Worm (Caenorhabditis elegans): ENCODE results near the gene rsf-1.

ce11 chrII:11336640-11337241 is 30.5 kb downstream of the rsf-1 start:
- no peak for TF ChIP-seq nhr-28 (tag; optimal IDR thresholded peaks at IDR 0.05)
- no peak for TF ChIP-seq aly-2 (tag; optimal IDR thresholded peaks at IDR 0.05)
- no peak for TF ChIP-seq jun-1 (tag; optimal IDR thresholded peaks at IDR 0.05)
- no peak for TF ChIP-seq lsy-2 (tag; optimal IDR thresholded peaks at IDR 0.05)
- TF ChIP-seq ces-1 (GFP tag; optimal IDR thresholded peaks at IDR 0.05): no peak
- TF ChIP-seq mdl-1 (tag; optimal IDR thresholded peaks at IDR 0.05): no peak
- no peak for TF ChIP-seq nhr-11 (tag; optimal IDR thresholded peaks at IDR 0.05)
- TF ChIP-seq fkh-8 (tag; optimal IDR thresholded peaks at IDR 0.05): no peak
- TF ChIP-seq lir-3 (tag; optimal IDR thresholded peaks at IDR 0.05; ENCODE audit: poor library complexity): no peak
- TF ChIP-seq sptf-1 (tag; optimal IDR thresholded peaks at IDR 0.05): no peak
- TF ChIP-seq ztf-11 (tag; optimal IDR thresholded peaks at IDR 0.05): no peak
- TF ChIP-seq efl-1 (optimal IDR thresholded peaks at IDR 0.05): no peak
- TF ChIP-seq efl-1 (GFP tag; optimal IDR thresholded peaks at IDR 0.05 in 1 of 2): no peak
